Worm (Caenorhabditis elegans) whole organism, early embryonic: ENCODE measurements around the gene sulp-3.
"Not testable (repeated sequence)": the region's sequence is repeated elsewhere in the genome, so short reads cannot be mapped to it uniquely, and the experiment has no call there.

Experiments used
- B0310.2 ChIP-seq: sonication (generic microtip); optimal IDR thresholded peaks from 2 replicates; lab custom pipeline; 2016; ENCODE audit warnings: mild to moderate bottlenecking, missing genetic modification characterization, missing compliant biosample characterization
- F13C5.2 ChIP-seq: sonication (generic microtip); optimal IDR thresholded peaks from 2 replicates; lab custom pipeline; 2017; ENCODE audit warnings: mild to moderate bottlenecking, missing genetic modification characterization, inconsistent platforms, missing compliant biosample characterization
- aly-1 ChIP-seq: sonication (generic microtip); optimal IDR thresholded peaks from 2 replicates; lab custom pipeline; 2016; ENCODE audit warnings: missing genetic modification characterization, missing compliant biosample characterization
- ama-1 ChIP-seq: fragments of 150-350 bp; optimal IDR thresholded peaks from 2 replicates; lab custom pipeline; 2014
- ceh-13 ChIP-seq: fragments of 200-800 bp; sonication (Bioruptor generic); optimal IDR thresholded peaks from 2 replicates; lab custom pipeline; 2018; ENCODE audit warnings: mild to moderate bottlenecking, missing genetic modification characterization, missing compliant biosample characterization
- ceh-36 ChIP-seq: sonication (generic microtip); optimal IDR thresholded peaks from 2 replicates; lab custom pipeline; 2016; ENCODE audit warnings: missing genetic modification characterization, inconsistent platforms, missing compliant biosample characterization
- ets-7 ChIP-seq: sonication (generic microtip); optimal IDR thresholded peaks from 2 replicates; lab custom pipeline; 2016; ENCODE audit warnings: missing genotype, missing genetic modification characterization, missing compliant biosample characterization
- flt-1 ChIP-seq: fragments of 200-800 bp; sonication (Bioruptor generic); IDR thresholded peaks from 2 replicates; pipeline ENCODE4 v1.3.6; 2022; ENCODE audit warnings: missing genetic modification characterization, missing compliant biosample characterization
- hmbx-1 ChIP-seq: sonication (generic microtip); optimal IDR thresholded peaks from 2 replicates; lab custom pipeline; 2016; ENCODE audit warnings: mild to moderate bottlenecking, missing genetic modification characterization, missing compliant biosample characterization
- hmg-4 ChIP-seq: fragments of 200-800 bp; sonication (Bioruptor generic); optimal IDR thresholded peaks from 2 replicates; lab custom pipeline; 2018; ENCODE audit warnings: mild to moderate bottlenecking, missing genetic modification characterization, missing compliant biosample characterization
- hnd-1 ChIP-seq: sonication (generic microtip); optimal IDR thresholded peaks from 2 replicates; lab custom pipeline; 2016; ENCODE audit warnings: missing genetic modification characterization, missing compliant biosample characterization
- pes-1 ChIP-seq: fragments of 200-800 bp; sonication (Bioruptor generic); IDR thresholded peaks from 2 replicates; pipeline ENCODE4 v1.3.6; 2022; ENCODE audit warnings: missing genetic modification reagents, missing genetic modification characterization, missing compliant biosample characterization
- scrt-1 ChIP-seq: fragments of 200-800 bp; sonication (Bioruptor generic); IDR thresholded peaks from 2 replicates; pipeline ENCODE4 v1.3.6; 2022; ENCODE audit warnings: missing genetic modification characterization, missing compliant biosample characterization
- sea-1 ChIP-seq: fragments of 200-800 bp; sonication (Bioruptor generic); conservative IDR thresholded peaks from 2 replicates; pipeline ENCODE4 v1.3.6; 2022; ENCODE audit warnings: missing genetic modification characterization, missing compliant biosample characterization
- tbx-11 ChIP-seq: fragments of 200-800 bp; sonication (Bioruptor generic); IDR thresholded peaks from 2 replicates; pipeline ENCODE4 v1.3.6; 2022; ENCODE audit warnings: missing genetic modification characterization, missing compliant biosample characterization
- tbx-37 ChIP-seq: fragments of 200-800 bp; sonication (Bioruptor generic); conservative IDR thresholded peaks from 2 replicates; pipeline ENCODE4 v1.3.6; 2022; ENCODE audit warnings: missing genetic modification reagents, missing genetic modification characterization, missing compliant biosample characterization
- tra-4 ChIP-seq: sonication (generic microtip); optimal IDR thresholded peaks from 2 replicates; lab custom pipeline; 2017; ENCODE audit warnings: missing genetic modification characterization, missing compliant biosample characterization

The sulp-3 gene

ce11 chrX:8419252-8419651 is 11.1 kb upstream of the sulp-3 start:
- no peak for TF ChIP-seq hmg-4
- TF ChIP-seq hmbx-1 (tag; lab: Kevin White, UChicago): no peak
- TF ChIP-seq ama-1 (lab: Kevin White, UChicago): no peak
- no peak for TF ChIP-seq tra-4 (tag; lab: Kevin White, UChicago)
- TF ChIP-seq scrt-1 (GFP tag; lab: Robert Waterston, UW): no peak
- 0 out of 2 replicates have a peak, but pooled peaks have one; percentile 21 for TF ChIP-seq pes-1 (GFP tag; lab: Robert Waterston, UW)
- TF ChIP-seq B0310.2: no peak
- no peak for TF ChIP-seq ceh-13 (GFP tag; lab: Kevin White, UChicago)

- TF ChIP-seq hmbx-1 (tag; lab: Kevin White, UChicago): no peak
- peak; percentile 56 for TF ChIP-seq ama-1 (lab: Kevin White, UChicago)
- no peak for TF ChIP-seq ceh-36 (tag; lab: Kevin White, UChicago)
- no peak for TF ChIP-seq hnd-1 (tag; lab: Kevin White, UChicago)
- TF ChIP-seq B0310.2: no peak
These were observed 10.2 kb upstream of the sulp-3 start, which contains the start of gene spp-13 for ce11 chrX:8418382-8418781. TSS of gene spp-13 (minus strand) at chrX:8418524.

ce11 chrX:8417727-8418126 is 9.6 kb upstream of the sulp-3 start:
- no peak for TF ChIP-seq flt-1
- TF ChIP-seq tbx-11 (GFP tag; lab: Robert Waterston, UW): no peak
- no peak for TF ChIP-seq ets-7 (tag; lab: Kevin White, UChicago)
- TF ChIP-seq F13C5.2 (tag; lab: Kevin White, UChicago): no peak
- TF ChIP-seq sea-1: no peak
- TF ChIP-seq tbx-37 (GFP tag; lab: Robert Waterston, UW): no peak
- no peak for TF ChIP-seq hnd-1 (tag; lab: Kevin White, UChicago)
- TF ChIP-seq tra-4 (tag; lab: Kevin White, UChicago): no peak
- no peak for TF ChIP-seq pes-1 (GFP tag; lab: Robert Waterston, UW)
- no peak for TF ChIP-seq hmg-4
- TF ChIP-seq scrt-1 (GFP tag; lab: Robert Waterston, UW): no peak
- no peak for TF ChIP-seq ama-1 (lab: Kevin White, UChicago)
- TF ChIP-seq aly-1 (tag; lab: Kevin White, UChicago): no peak
- TF ChIP-seq hmbx-1 (tag; lab: Kevin White, UChicago): no peak
- TF ChIP-seq ceh-36 (tag; lab: Kevin White, UChicago): no peak
- no peak for TF ChIP-seq ceh-13 (GFP tag; lab: Kevin White, UChicago)
- TF ChIP-seq B0310.2: no peak

ce11 chrX:8416819-8417218 is 8.7 kb upstream of the sulp-3 start, which contains the start of gene ced-8:
TSS of gene ced-8 (minus strand) at chrX:8416919.
- no peak for TF ChIP-seq B0310.2
- no peak for TF ChIP-seq ets-7 (tag; lab: Kevin White, UChicago)
- no peak for TF ChIP-seq tbx-11 (GFP tag; lab: Robert Waterston, UW)
- TF ChIP-seq hmbx-1 (tag; lab: Kevin White, UChicago): no peak
- TF ChIP-seq aly-1 (tag; lab: Kevin White, UChicago): no peak
- no peak for TF ChIP-seq hnd-1 (tag; lab: Kevin White, UChicago)
- TF ChIP-seq scrt-1 (GFP tag; lab: Robert Waterston, UW): no peak
- TF ChIP-seq pes-1 (GFP tag; lab: Robert Waterston, UW): no peak
- no peak for TF ChIP-seq ceh-13 (GFP tag; lab: Kevin White, UChicago)
- no peak for TF ChIP-seq sea-1
- TF ChIP-seq hmg-4: no peak
- no peak for TF ChIP-seq tbx-37 (GFP tag; lab: Robert Waterston, UW)
- no peak for TF ChIP-seq tra-4 (tag; lab: Kevin White, UChicago)
- no peak for TF ChIP-seq ama-1 (lab: Kevin White, UChicago)
- TF ChIP-seq flt-1: no peak
- TF ChIP-seq ceh-36 (tag; lab: Kevin White, UChicago): no peak
- no peak for TF ChIP-seq F13C5.2 (tag; lab: Kevin White, UChicago)

ce11 chrX:8413130-8413529 is 5.0 kb upstream of the sulp-3 start, which contains the start of gene F08F1.4:
TSS of gene F08F1.4 (plus strand) at chrX:8413430.
- no peak for TF ChIP-seq hmg-4
- TF ChIP-seq B0310.2: no peak

ce11 chrX:8410754-8411153 is 2.6 kb upstream of the sulp-3 start, which contains the start of gene F08F1.9:
TSS of gene F08F1.9 (minus strand) at chrX:8410854.
- TF ChIP-seq ama-1 (lab: Kevin White, UChicago); sea-1; ceh-36 (tag; lab: Kevin White, UChicago): not testable (repeated sequence)

- no peak for TF ChIP-seq hnd-1 (tag; lab: Kevin White, UChicago)
- TF ChIP-seq sea-1: no peak
- no peak for TF ChIP-seq ets-7 (tag; lab: Kevin White, UChicago)
- no peak for TF ChIP-seq ceh-36 (tag; lab: Kevin White, UChicago)
- no peak for TF ChIP-seq ceh-13 (GFP tag; lab: Kevin White, UChicago)
- no peak for TF ChIP-seq aly-1 (tag; lab: Kevin White, UChicago)
- TF ChIP-seq hmbx-1 (tag; lab: Kevin White, UChicago): no peak
- TF ChIP-seq tbx-37 (GFP tag; lab: Robert Waterston, UW): no peak
- no peak for TF ChIP-seq tbx-11 (GFP tag; lab: Robert Waterston, UW)
These were observed 1.4 kb downstream of the sulp-3 start for ce11 chrX:8406815-8407214.

ce11 chrX:8404308-8405085 is 3.7 kb downstream of the sulp-3 start:
- TF ChIP-seq hmg-4: peak; percentile 99
- TF ChIP-seq pes-1 (GFP tag; lab: Robert Waterston, UW): peak; percentile 97
- TF ChIP-seq B0310.2: peak; percentile 97
- TF ChIP-seq ceh-13 (GFP tag; lab: Kevin White, UChicago): peak; percentile 90
- TF ChIP-seq ceh-36 (tag; lab: Kevin White, UChicago): peak; percentile 91
- peak; percentile 87 for TF ChIP-seq hmbx-1 (tag; lab: Kevin White, UChicago)
- TF ChIP-seq F13C5.2 (tag; lab: Kevin White, UChicago): peak; percentile 98
- peak; percentile 96 for TF ChIP-seq tbx-11 (GFP tag; lab: Robert Waterston, UW)
- TF ChIP-seq tbx-37 (GFP tag; lab: Robert Waterston, UW): peak; percentile 97
- peak; percentile 85 for TF ChIP-seq tra-4 (tag; lab: Kevin White, UChicago)
- TF ChIP-seq sea-1: peak; percentile 99
- peak; percentile 88 for TF ChIP-seq hnd-1 (tag; lab: Kevin White, UChicago)
- TF ChIP-seq flt-1: peak; percentile 97
- peak; percentile 98 for TF ChIP-seq aly-1 (tag; lab: Kevin White, UChicago)
- TF ChIP-seq ets-7 (tag; lab: Kevin White, UChicago): peak; percentile 93
- TF ChIP-seq scrt-1 (GFP tag; lab: Robert Waterston, UW): peak; percentile 98
- TF ChIP-seq ama-1 (lab: Kevin White, UChicago): no peak
